Worm (Caenorhabditis elegans) whole organism, mixed stage, embryonic: ENCODE measurements around the gene K09G1.2.

Experiments used
- cnd-1 ChIP-seq: fragments of 200-800 bp; sonication (Bioruptor generic); optimal IDR thresholded peaks from 2 replicates; lab custom pipeline; 2018; ENCODE audit warnings: mild to moderate bottlenecking, missing genetic modification characterization, missing compliant biosample characterization
- snpc-4 ChIP-seq: fragments of 150-350 bp; optimal IDR thresholded peaks from 2 replicates; lab custom pipeline; 2014; ENCODE audit warnings: missing biosample characterization, missing genetic modification characterization

DNA sequence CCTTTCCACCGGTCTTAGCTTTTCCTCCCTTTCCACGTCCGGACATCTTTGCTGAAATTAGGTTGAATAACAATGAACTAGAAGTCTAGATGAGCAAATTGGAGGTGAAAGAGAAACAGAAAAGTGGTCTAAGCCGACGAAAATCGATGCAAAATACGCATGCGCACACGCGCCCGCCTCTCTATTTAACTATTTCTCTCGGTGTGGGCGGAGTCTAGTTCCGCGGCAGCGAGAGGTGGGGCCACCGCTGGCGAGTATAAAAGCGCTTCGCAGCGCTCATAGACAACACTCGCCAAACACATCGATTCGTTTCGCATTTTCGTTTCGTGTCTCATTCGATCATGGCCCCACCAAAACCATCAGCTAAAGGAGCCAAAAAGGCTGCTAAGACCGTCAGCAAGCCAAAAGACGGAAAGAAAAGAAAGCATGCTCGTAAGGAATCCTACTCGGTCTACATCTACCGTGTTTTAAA is 45.1 kb upstream of the K09G1.2 start, which contains the start of the genes his-35 and his-41:
- TF ChIP-seq cnd-1 (tag; lab: Kevin White, UChicago) (no peak), snpc-4 (tag; lab: Kevin White, UChicago) (no peak)
